Fruit fly (Drosophila melanogaster) whole organism, embryonic: Measurements from ENCODE around the gene CG4661.
A peak's percentile ranks its signal among the peaks of the same experiment; 100 is the strongest.

Experiments used
- ATbp ChIP-seq: fragments of 200-800 bp; sonication (Bioruptor generic); optimal IDR thresholded peaks from 2 replicates; lab custom pipeline; 2017; ENCODE audit warnings: missing biosample characterization, mild to moderate bottlenecking, missing genetic modification characterization, missing genetic modification reagents
- Atf-2 ChIP-seq: fragments of 200-800 bp; sonication (Bioruptor generic); optimal IDR thresholded peaks from 2 replicates; lab custom pipeline; 2016; ENCODE audit warnings: missing biosample characterization, missing genetic modification characterization
- Awh ChIP-seq: fragments of 200-800 bp; sonication (Bioruptor generic); IDR thresholded peaks from 2 replicates; pipeline ENCODE4, ENCODE4 v1.3.6; 2022; ENCODE audit warnings: missing biosample characterization, missing genetic modification characterization
- CG1024 ChIP-seq: fragments of 200-800 bp; sonication (Bioruptor generic); IDR thresholded peaks from 2 replicates; pipeline ENCODE4 v1.3.6; 2022; ENCODE audit warnings: missing biosample characterization, missing genetic modification characterization
- CG10979 ChIP-seq: fragments of 200-800 bp; sonication (Bioruptor generic); optimal IDR thresholded peaks from 2 replicates; lab custom pipeline; 2018; ENCODE audit warnings: missing biosample characterization, mild to moderate bottlenecking, missing genetic modification characterization, moderate library complexity
- CG11398 ChIP-seq: fragments of 200-800 bp; sonication (Bioruptor generic); optimal IDR thresholded peaks from 2 replicates; lab custom pipeline; 2016; ENCODE audit warnings: missing biosample characterization, missing genetic modification characterization
- CG11560 ChIP-seq: fragments of 200-800 bp; sonication (Bioruptor generic); IDR thresholded peaks from 3 replicates; pipeline ENCODE4 v1.3.6; 2022; ENCODE audit warnings: missing biosample characterization, missing genetic modification characterization
- CG14050 ChIP-seq: fragments of 200-800 bp; sonication (Bioruptor generic); IDR thresholded peaks from 3 replicates; pipeline ENCODE4 v1.3.6; 2022; ENCODE audit warnings: missing biosample characterization, missing genetic modification characterization
- CG16813 ChIP-seq: fragments of 200-800 bp; sonication (Bioruptor generic); IDR thresholded peaks from 3 replicates; pipeline ENCODE4 v1.3.6; 2022; ENCODE audit warnings: missing biosample characterization, missing genetic modification characterization; ENCODE audit not compliant: partially characterized antibody
- CG2116 ChIP-seq: fragments of 200-800 bp; sonication (Bioruptor generic); optimal IDR thresholded peaks from 3 replicates; lab custom pipeline; 2018; ENCODE audit warnings: missing biosample characterization, mild to moderate bottlenecking, missing genetic modification characterization
- CG32532 ChIP-seq: fragments of 200-800 bp; sonication (Bioruptor generic); IDR thresholded peaks from 2 replicates; pipeline ENCODE4 v1.3.6; 2022; ENCODE audit warnings: missing biosample characterization, missing genetic modification characterization
- CG6689 ChIP-seq: fragments of 200-800 bp; sonication (Bioruptor generic); IDR thresholded peaks from 2 replicates; pipeline ENCODE4 v1.3.6; 2022; ENCODE audit warnings: missing biosample characterization, missing genetic modification characterization
- CG6854 ChIP-seq: fragments of 200-800 bp; sonication (Bioruptor generic); optimal IDR thresholded peaks from 3 replicates; lab custom pipeline; 2017; ENCODE audit warnings: missing biosample characterization, mild to moderate bottlenecking, missing genetic modification characterization
- CG7357 ChIP-seq: fragments of 200-800 bp; sonication (Bioruptor generic); IDR thresholded peaks from 3 replicates; pipeline ENCODE4 v1.3.6; 2022; ENCODE audit warnings: missing biosample characterization, missing genetic modification characterization
- CG7372 ChIP-seq: fragments of 200-800 bp; sonication (Bioruptor generic); IDR thresholded peaks from 2 replicates; pipeline ENCODE4 v1.3.6; 2022; ENCODE audit warnings: missing biosample characterization, missing genetic modification characterization
- CG7745 ChIP-seq: fragments of 200-800 bp; sonication (Bioruptor generic); optimal IDR thresholded peaks from 2 replicates; lab custom pipeline; 2018; ENCODE audit warnings: missing biosample characterization, mild to moderate bottlenecking, missing genetic modification characterization, moderate library complexity
- CG7928 ChIP-seq: fragments of 200-800 bp; sonication (Bioruptor generic); optimal IDR thresholded peaks from 2 replicates; lab custom pipeline; 2017; ENCODE audit warnings: missing biosample characterization, mild to moderate bottlenecking, missing genetic modification characterization
- CG8290 ChIP-seq, 3 experiments: fragments of 200-800 bp; sonication (Bioruptor generic); optimal IDR thresholded peaks; 2 replicates each; lab custom pipeline; 2016 to 2019; ENCODE audit warnings: missing biosample characterization in 3 of 3, missing genetic modification characterization in 3 of 3, mild to moderate bottlenecking in 2 of 3, moderate library complexity in 1 of 3
- CG8388 ChIP-seq: fragments of 200-800 bp; sonication (Bioruptor generic); optimal IDR thresholded peaks from 2 replicates; lab custom pipeline; 2019; ENCODE audit warnings: missing biosample characterization, mild to moderate bottlenecking, missing genetic modification characterization, moderate library complexity
- CG8478 ChIP-seq: fragments of >200 bp; optimal IDR thresholded peaks from 2 replicates; lab custom pipeline; 2018
- CG9876 ChIP-seq: fragments of 200-800 bp; sonication (Bioruptor generic); optimal IDR thresholded peaks from 2 replicates; lab custom pipeline; 2016; ENCODE audit warnings: missing biosample characterization, missing genetic modification characterization
- CHES-1-like ChIP-seq: fragments of 200-800 bp; sonication (Bioruptor generic); optimal IDR thresholded peaks from 2 replicates; lab custom pipeline; 2016; ENCODE audit warnings: missing biosample characterization, missing genetic modification characterization
- D ChIP-seq, 2 experiments: fragments of 200-800 bp in 1 of 2; fragments of >200 bp in 1 of 2; sonication (Bioruptor generic) in 1 of 2; optimal IDR thresholded peaks; 2 replicates in 1 of 2; 3 replicates in 1 of 2; lab custom pipeline; 2017; ENCODE audit warnings: mild to moderate bottlenecking in 1 of 2, missing biosample characterization in 1 of 2, missing genetic modification characterization in 1 of 2, missing genetic modification reagents in 1 of 2
- Ets65A ChIP-seq: fragments of 200-800 bp; sonication (Bioruptor generic); peaks from one replicate; lab custom pipeline; 2016; ENCODE audit warnings: missing biosample characterization, missing genetic modification characterization
- Fer3 ChIP-seq: fragments of 200-800 bp; sonication (Bioruptor generic); optimal IDR thresholded peaks from 2 replicates; lab custom pipeline; 2018; ENCODE audit warnings: missing biosample characterization, mild to moderate bottlenecking, missing genetic modification characterization, moderate library complexity
- HLH4C ChIP-seq: fragments of 200-800 bp; sonication (Bioruptor generic); IDR thresholded peaks from 3 replicates; pipeline ENCODE4 v1.3.6; 2022; ENCODE audit warnings: missing biosample characterization, missing genetic modification characterization; ENCODE audit not compliant: partially characterized antibody
- HmgZ ChIP-seq: fragments of 200-800 bp; sonication (Bioruptor generic); optimal IDR thresholded peaks from 2 replicates; lab custom pipeline; 2018; ENCODE audit warnings: missing biosample characterization, mild to moderate bottlenecking, missing genetic modification characterization
- Jarid2 ChIP-seq: fragments of 200-800 bp; sonication (Bioruptor generic); optimal IDR thresholded peaks from 3 replicates; lab custom pipeline; 2017; ENCODE audit warnings: mild to moderate bottlenecking, missing biosample characterization, missing genetic modification reagents, missing genetic modification characterization
- Nf-YB ChIP-seq: fragments of 200-800 bp; sonication (Bioruptor generic); optimal IDR thresholded peaks from 3 replicates; lab custom pipeline; 2019; ENCODE audit warnings: missing biosample characterization, mild to moderate bottlenecking, missing genetic modification characterization, moderate library complexity
- NfI ChIP-seq: fragments of 200-800 bp; sonication (Bioruptor generic); optimal IDR thresholded peaks from 3 replicates; lab custom pipeline; 2018; ENCODE audit warnings: missing biosample characterization, mild to moderate bottlenecking, missing genetic modification characterization, moderate library complexity
- az2 ChIP-seq: fragments of 200-800 bp; sonication (Bioruptor generic); optimal IDR thresholded peaks from 3 replicates; lab custom pipeline; 2016; ENCODE audit warnings: missing biosample characterization, missing genetic modification characterization
- bigmax ChIP-seq: fragments of 200-800 bp; sonication (Bioruptor generic); optimal IDR thresholded peaks from 2 replicates; lab custom pipeline; 2018; ENCODE audit warnings: missing biosample characterization, mild to moderate bottlenecking, missing genetic modification characterization
- chif ChIP-seq, 2 experiments: fragments of 200-800 bp; sonication (Bioruptor generic); optimal IDR thresholded peaks; 3 replicates each; lab custom pipeline; 2016; ENCODE audit warnings: missing biosample characterization in 2 of 2, missing genetic modification characterization in 2 of 2
- corto ChIP-seq: fragments of 200-800 bp; sonication (Bioruptor generic); optimal IDR thresholded peaks from 2 replicates; lab custom pipeline; 2016; ENCODE audit warnings: missing biosample characterization, mild to moderate bottlenecking, missing genetic modification characterization, moderate library complexity
- fd96Cb ChIP-seq: fragments of 200-800 bp; sonication (Bioruptor generic); optimal IDR thresholded peaks from 2 replicates; lab custom pipeline; 2018; ENCODE audit warnings: missing biosample characterization, mild to moderate bottlenecking, missing genetic modification characterization, moderate library complexity
- ftz-f1 ChIP-seq: fragments of 200-800 bp; sonication (Bioruptor generic); optimal IDR thresholded peaks from 2 replicates; lab custom pipeline; 2016; ENCODE audit warnings: missing biosample characterization, missing genetic modification characterization
- ham ChIP-seq: fragments of 200-800 bp; sonication (Bioruptor generic); IDR thresholded peaks from 2 replicates; pipeline ENCODE4 v1.3.6; 2022; ENCODE audit warnings: missing biosample characterization, missing genetic modification characterization
- hb ChIP-seq: fragments of 200-800 bp; sonication (Bioruptor generic); IDR thresholded peaks from 3 replicates; pipeline ENCODE4 v1.3.6; 2022; ENCODE audit warnings: missing biosample characterization, missing genetic modification characterization; ENCODE audit not compliant: partially characterized antibody
- her ChIP-seq: fragments of 200-800 bp; sonication (Bioruptor generic); optimal IDR thresholded peaks from 2 replicates; lab custom pipeline; 2016; ENCODE audit warnings: missing biosample characterization, missing genetic modification characterization
- hkb ChIP-seq, 2 experiments: fragments of 200-800 bp in 1 of 2; fragments of >200 bp in 1 of 2; sonication (Bioruptor generic) in 1 of 2; IDR thresholded peaks in 1 of 2; optimal IDR thresholded peaks in 1 of 2; 2 replicates each; pipeline versions ENCODE4 v1.3.6 to Lab custom; 2017 to 2022; ENCODE audit warnings: missing biosample characterization in 1 of 2, missing genetic modification characterization in 1 of 2
- ind ChIP-seq: fragments of 200-800 bp; sonication (Bioruptor generic); optimal IDR thresholded peaks from 3 replicates; lab custom pipeline; 2016; ENCODE audit warnings: missing biosample characterization, missing genetic modification characterization
- lilli ChIP-seq: fragments of 200-800 bp; sonication (Bioruptor generic); optimal IDR thresholded peaks from 3 replicates; lab custom pipeline; 2016; ENCODE audit warnings: missing biosample characterization, missing genetic modification characterization
- luna ChIP-seq: fragments of 200-800 bp; sonication (Bioruptor generic); optimal IDR thresholded peaks from 2 replicates; lab custom pipeline; 2016; ENCODE audit warnings: missing biosample characterization, missing genetic modification characterization
- rib ChIP-seq: fragments of 200-800 bp; sonication (Bioruptor generic); IDR thresholded peaks from 2 replicates; pipeline ENCODE4 v1.3.6; 2022; ENCODE audit warnings: missing biosample characterization, missing genetic modification characterization
- shn ChIP-seq: fragments of 200-800 bp; sonication (Bioruptor generic); optimal IDR thresholded peaks from 3 replicates; lab custom pipeline; 2016; ENCODE audit warnings: missing biosample characterization, missing genetic modification characterization
- sima ChIP-seq: fragments of 200-800 bp; sonication (Bioruptor generic); optimal IDR thresholded peaks from 2 replicates; lab custom pipeline; 2016; ENCODE audit warnings: missing biosample characterization, missing genetic modification characterization
- tin ChIP-seq: fragments of 200-800 bp; sonication (Bioruptor generic); optimal IDR thresholded peaks from 3 replicates; lab custom pipeline; 2016; ENCODE audit warnings: missing biosample characterization, missing genetic modification characterization
- tll ChIP-seq, 2 experiments: fragments of 200-800 bp in 1 of 2; fragments of >200 bp in 1 of 2; sonication (Bioruptor generic) in 1 of 2; optimal IDR thresholded peaks; 2 replicates each; lab custom pipeline; 2017 to 2019; ENCODE audit warnings: missing biosample characterization in 2 of 2, missing genetic modification characterization in 2 of 2, mild to moderate bottlenecking in 1 of 2, moderate library complexity in 1 of 2
- trem ChIP-seq: fragments of 200-800 bp; optimal IDR thresholded peaks from 3 replicates; lab custom pipeline; 2019; ENCODE audit warnings: missing biosample characterization, mild to moderate bottlenecking, missing genetic modification characterization, moderate library complexity
- unpg ChIP-seq: fragments of 200-800 bp; sonication (Bioruptor generic); optimal IDR thresholded peaks from 3 replicates; lab custom pipeline; 2018; ENCODE audit warnings: missing biosample characterization, mild to moderate bottlenecking, missing genetic modification characterization, moderate library complexity

CG4661 gene

dm6 chrX:12897150-12897549, 39.6 kb upstream of the CG4661 start, which contains the start of gene Pde9 (continued):
- TF ChIP-seq Awh (no peak), CG10979 (tag; lab: Kevin White, UChicago) (no peak), ham (no peak), shn (GFP tag; lab: Kevin White, UChicago) (no peak), chif (GFP tag; optimal IDR thresholded peaks at IDR 0.05; lab: Kevin White, UChicago) (no peak), CG9876 (GFP tag; lab: Kevin White, UChicago) (no peak), HLH4C (no peak), CG11398 (no peak), CG14050 (GFP tag; lab: Robert Waterston, UW) (no peak), CG2116 (peak; percentile 9), her (GFP tag; lab: Kevin White, UChicago) (no peak), lilli (GFP tag; lab: Kevin White, UChicago) (no peak), CG16813 (0 out of 3 replicates have a peak, but pooled peaks have one; percentile 10), CG7928 (no peak), CG7372 (GFP tag; lab: Robert Waterston, UW) (no peak), CG8478 (lab: Kevin White, UChicago) (no peak), CG7745 (no peak), Ets65A (GFP tag; lab: Kevin White, UChicago) (no peak), CG7357 (GFP tag; lab: Robert Waterston, UW) (no peak), tin (GFP tag; lab: Kevin White, UChicago) (no peak), corto (GFP tag; lab: Kevin White, UChicago) (no peak), trem (no peak), CG32532 (GFP tag; lab: Robert Waterston, UW) (no peak), hb (GFP tag; lab: Robert Waterston, UW) (no peak), Nf-YB (GFP tag; lab: Kevin White, UChicago) (no peak), unpg (GFP tag; lab: Kevin White, UChicago) (no peak), luna (GFP tag; lab: Kevin White, UChicago) (no peak), Fer3 (tag; lab: Kevin White, UChicago) (no peak), CG6854 (GFP tag; lab: Kevin White, UChicago) (no peak), sima (GFP tag; lab: Kevin White, UChicago) (no peak), ftz-f1 (GFP tag; lab: Kevin White, UChicago) (peak; percentile 51), hkb (optimal IDR thresholded peaks at IDR 0.05; lab: Kevin White, UChicago) (no peak), hkb (GFP tag; IDR thresholded peaks at IDR 0.05; lab: Robert Waterston, UW) (no peak), HmgZ (peak; percentile 5), ind (GFP tag; lab: Kevin White, UChicago) (no peak), Atf-2 (no peak), tll (GFP tag; optimal IDR thresholded peaks at IDR 0.05; lab: Kevin White, UChicago) (no peak), NfI (no peak), CG6689 (GFP tag; lab: Robert Waterston, UW) (no peak), ATbp (no peak), fd96Cb (no peak), rib (no peak), CG11560 (no peak), CG8290 (GFP tag; optimal IDR thresholded peaks at IDR 0.05; lab: Kevin White, UChicago) (no peak), CG8290 (tag; optimal IDR thresholded peaks at IDR 0.05; lab: Kevin White, UChicago) (peak in 1 of 2 experiments; percentile 44), D (optimal IDR thresholded peaks at IDR 0.05; lab: Kevin White, UChicago) (no peak), D (GFP tag; optimal IDR thresholded peaks at IDR 0.05; lab: Kevin White, UChicago) (no peak), CHES-1-like (GFP tag; lab: Kevin White, UChicago) (no peak), Jarid2 (GFP tag; lab: Kevin White, UChicago) (peak; percentile 51), CG1024 (no peak), CG8388 (GFP tag; lab: Kevin White, UChicago) (no peak), az2 (GFP tag; lab: Kevin White, UChicago) (no peak), bigmax (no peak)
